Worm (Caenorhabditis elegans) whole organism, midembryonic: ENCODE measurements around the gene F53C3.4.
A peak's percentile ranks its signal among the peaks of the same experiment; 100 is the strongest.

Experiments used
- T22C8.4 ChIP-seq: fragments of 200-800 bp; sonication (Bioruptor generic); IDR thresholded peaks from 2 replicates; pipeline ENCODE4 v1.3.6; 2022; ENCODE audit warnings: missing genetic modification characterization, missing compliant biosample characterization
- cog-1 ChIP-seq: sonication (generic microtip); optimal IDR thresholded peaks from 2 replicates; lab custom pipeline; 2016; ENCODE audit warnings: missing genetic modification characterization, missing compliant biosample characterization
- flt-1 ChIP-seq: fragments of 200-800 bp; sonication (Bioruptor generic); IDR thresholded peaks from 2 replicates; pipeline ENCODE4 v1.3.6; 2022; ENCODE audit warnings: missing genetic modification characterization, missing compliant biosample characterization
- klf-2 ChIP-seq: fragments of 200-800 bp; sonication (Bioruptor generic); conservative IDR thresholded peaks from 2 replicates; pipeline ENCODE4 v1.3.6; 2022; ENCODE audit warnings: missing genetic modification reagents, missing genetic modification characterization, missing compliant biosample characterization
- med-1 ChIP-seq: sonication (generic microtip); optimal IDR thresholded peaks from 2 replicates; lab custom pipeline; 2017; ENCODE audit warnings: missing genetic modification characterization, mild to moderate bottlenecking, missing compliant biosample characterization, antibody characterized with exemption, missing genetic modification reagents; ENCODE audit not compliant: insufficient read depth
- ref-1 ChIP-seq: fragments of 200-800 bp; sonication (Bioruptor generic); conservative IDR thresholded peaks from 2 replicates; pipeline ENCODE4 v1.3.6; 2022; ENCODE audit warnings: missing genetic modification reagents, missing genetic modification characterization, missing compliant biosample characterization
- tab-1 ChIP-seq: fragments of 200-800 bp; sonication (Bioruptor generic); IDR thresholded peaks from 2 replicates; pipeline ENCODE4 v1.3.6; 2022; ENCODE audit warnings: missing genetic modification characterization, missing compliant biosample characterization
- ztf-23 ChIP-seq: fragments of 200-800 bp; sonication (Bioruptor generic); IDR thresholded peaks from 2 replicates; pipeline ENCODE4 v1.3.6; 2022; ENCODE audit warnings: missing genetic modification reagents, missing genetic modification characterization, missing compliant biosample characterization
- ztf-29 ChIP-seq: fragments of 200-800 bp; sonication (Bioruptor generic); IDR thresholded peaks from 2 replicates; pipeline ENCODE4 v1.3.6; 2022; ENCODE audit warnings: missing genetic modification reagents, missing genetic modification characterization, missing compliant biosample characterization

Gene F53C3.4

ce11 chrII:3929446-3929845, 28.2 kb downstream of the F53C3.4 start:
- no peak for TF ChIP-seq ref-1 (GFP tag; lab: Robert Waterston, UW)
- TF ChIP-seq tab-1 (GFP tag; lab: Robert Waterston, UW): no peak
- TF ChIP-seq cog-1: no peak
- TF ChIP-seq ztf-29 (GFP tag; lab: Robert Waterston, UW): no peak
- TF ChIP-seq T22C8.4 (GFP tag; lab: Robert Waterston, UW): no peak
- TF ChIP-seq med-1 (GFP tag; lab: Kevin White, UChicago): no peak
- TF ChIP-seq ztf-23: no peak
- no peak for TF ChIP-seq klf-2
- no peak for TF ChIP-seq flt-1 (GFP tag; lab: Robert Waterston, UW)

- peak; percentile 8 for TF ChIP-seq cog-1
- no peak for TF ChIP-seq ref-1 (GFP tag; lab: Robert Waterston, UW)
- no peak for TF ChIP-seq ztf-23
- TF ChIP-seq med-1 (GFP tag; lab: Kevin White, UChicago): no peak
These were observed 29.4 kb downstream of the F53C3.4 start for ce11 chrII:3930478-3931182.

ce11 chrII:3931230-3931629, 30.0 kb downstream of the F53C3.4 start:
- TF ChIP-seq klf-2 (no peak), T22C8.4 (GFP tag; lab: Robert Waterston, UW) (no peak), ztf-29 (GFP tag; lab: Robert Waterston, UW) (no peak), med-1 (GFP tag; lab: Kevin White, UChicago) (no peak)

- TF ChIP-seq cog-1 (no peak), klf-2 (no peak), ztf-29 (GFP tag; lab: Robert Waterston, UW) (no peak), T22C8.4 (GFP tag; lab: Robert Waterston, UW) (no peak), med-1 (GFP tag; lab: Kevin White, UChicago) (no peak), ztf-23 (no peak), tab-1 (GFP tag; lab: Robert Waterston, UW) (no peak), ref-1 (GFP tag; lab: Robert Waterston, UW) (no peak), flt-1 (GFP tag; lab: Robert Waterston, UW) (no peak)
These were observed 30.6 kb downstream of the F53C3.4 start for ce11 chrII:3931825-3932224.

- TF ChIP-seq cog-1 (no peak), ref-1 (GFP tag; lab: Robert Waterston, UW) (no peak), med-1 (GFP tag; lab: Kevin White, UChicago) (no peak)
These were observed 32.4 kb downstream of the F53C3.4 start, which contains the start of gene Y14H12B.2 for ce11 chrII:3933640-3934039. Gene Y14H12B.2, minus strand, starts transcription at chrII:3933740.

- TF ChIP-seq med-1 (GFP tag; lab: Kevin White, UChicago) (no peak), tab-1 (GFP tag; lab: Robert Waterston, UW) (no peak), cog-1 (no peak), ztf-29 (GFP tag; lab: Robert Waterston, UW) (no peak), ref-1 (GFP tag; lab: Robert Waterston, UW) (no peak), ztf-23 (no peak), flt-1 (GFP tag; lab: Robert Waterston, UW) (no peak), klf-2 (no peak), T22C8.4 (GFP tag; lab: Robert Waterston, UW) (no peak)
These were observed 32.9 kb downstream of the F53C3.4 start, which contains the start of gene Y14H12B.1 for ce11 chrII:3934085-3934484. Gene Y14H12B.1, plus strand, starts transcription at chrII:3934447.

ce11 chrII:3935098-3935497, 33.9 kb downstream of the F53C3.4 start:
- TF ChIP-seq cog-1 (no peak), ref-1 (GFP tag; lab: Robert Waterston, UW) (no peak), T22C8.4 (GFP tag; lab: Robert Waterston, UW) (no peak)

- TF ChIP-seq tab-1 (GFP tag; lab: Robert Waterston, UW) (no peak), T22C8.4 (GFP tag; lab: Robert Waterston, UW) (no peak), ztf-29 (GFP tag; lab: Robert Waterston, UW) (no peak), ztf-23 (no peak), klf-2 (no peak), med-1 (GFP tag; lab: Kevin White, UChicago) (no peak), ref-1 (GFP tag; lab: Robert Waterston, UW) (no peak), flt-1 (GFP tag; lab: Robert Waterston, UW) (no peak), cog-1 (no peak)
These were observed 34.8 kb downstream of the F53C3.4 start for ce11 chrII:3935990-3936389.

- TF ChIP-seq T22C8.4 (GFP tag; lab: Robert Waterston, UW): no peak
- no peak for TF ChIP-seq ztf-23
- no peak for TF ChIP-seq ztf-29 (GFP tag; lab: Robert Waterston, UW)
- TF ChIP-seq cog-1: no peak
- no peak for TF ChIP-seq flt-1 (GFP tag; lab: Robert Waterston, UW)
- no peak for TF ChIP-seq tab-1 (GFP tag; lab: Robert Waterston, UW)
- no peak for TF ChIP-seq ref-1 (GFP tag; lab: Robert Waterston, UW)
- TF ChIP-seq med-1 (GFP tag; lab: Kevin White, UChicago): no peak
- TF ChIP-seq klf-2: no peak
These were observed 46.2 kb downstream of the F53C3.4 start for ce11 chrII:3947404-3947803.

ce11 chrII:3948507-3948906, 47.3 kb downstream of the F53C3.4 start:
- TF ChIP-seq ztf-23 (no peak), flt-1 (GFP tag; lab: Robert Waterston, UW) (no peak), T22C8.4 (GFP tag; lab: Robert Waterston, UW) (no peak)
